Fruit fly (Drosophila melanogaster) whole organism, embryonic: ENCODE results near the gene CG4594.

ENCODE experiments used
- CG11695 ChIP-seq: fragments of 200-800 bp; sonication (Bioruptor generic); IDR thresholded peaks from 3 replicates; pipeline ENCODE4 v1.3.6; 2022; ENCODE audit warnings: missing biosample characterization, missing genetic modification characterization
- CG16813 ChIP-seq: fragments of 200-800 bp; sonication (Bioruptor generic); IDR thresholded peaks from 3 replicates; pipeline ENCODE4 v1.3.6; 2022; ENCODE audit warnings: missing biosample characterization, missing genetic modification characterization; ENCODE audit not compliant: partially characterized antibody
- CG17359 ChIP-seq: fragments of 200-800 bp; sonication (Bioruptor generic); optimal IDR thresholded peaks from 3 replicates; lab custom pipeline; 2018; ENCODE audit warnings: missing biosample characterization, mild to moderate bottlenecking, missing genetic modification characterization, moderate library complexity
- CG17612 ChIP-seq: fragments of 200-800 bp; sonication (Bioruptor generic); IDR thresholded peaks from 2 replicates; pipeline ENCODE4 v1.3.6; 2022; ENCODE audit warnings: missing biosample characterization, missing genetic modification characterization
- CG18476 ChIP-seq: fragments of 200-800 bp; sonication (Bioruptor generic); optimal IDR thresholded peaks from 2 replicates; lab custom pipeline; 2016; ENCODE audit warnings: missing biosample characterization, mild to moderate bottlenecking, missing genetic modification characterization
- CG18619 ChIP-seq: fragments of 200-800 bp; sonication (Bioruptor generic); optimal IDR thresholded peaks from 3 replicates; lab custom pipeline; 2017; ENCODE audit warnings: missing biosample characterization, mild to moderate bottlenecking, missing genetic modification characterization
- CG2129 ChIP-seq: fragments of 200-800 bp; sonication (Bioruptor generic); IDR thresholded peaks from 2 replicates; pipeline ENCODE4 v1.3.6; 2022; ENCODE audit warnings: missing biosample characterization, missing genetic modification characterization; ENCODE audit not compliant: partially characterized antibody
- CG2199 ChIP-seq: fragments of 200-800 bp; sonication (Bioruptor generic); IDR thresholded peaks from 3 replicates; pipeline ENCODE4 v1.3.6; 2022; ENCODE audit warnings: missing biosample characterization, missing genetic modification characterization
- CG2678 ChIP-seq: fragments of 200-800 bp; sonication (Bioruptor generic); optimal IDR thresholded peaks from 3 replicates; lab custom pipeline; 2019; ENCODE audit warnings: missing biosample characterization, mild to moderate bottlenecking, missing genetic modification characterization, moderate library complexity
- CG2889 ChIP-seq: fragments of 200-800 bp; sonication (Bioruptor generic); IDR thresholded peaks from 3 replicates; pipeline ENCODE4 v1.3.6; 2022; ENCODE audit warnings: missing biosample characterization, missing genetic modification characterization
- CG3065 ChIP-seq: fragments of 200-800 bp; sonication (Bioruptor generic); optimal IDR thresholded peaks from 2 replicates; lab custom pipeline; 2016; ENCODE audit warnings: missing biosample characterization, missing genetic modification characterization
- CG4730 ChIP-seq: fragments of 200-800 bp; sonication (Bioruptor generic); IDR thresholded peaks from 2 replicates; pipeline ENCODE4 v1.3.6; 2022; ENCODE audit warnings: missing biosample characterization, missing genetic modification characterization
- CG6689 ChIP-seq: fragments of 200-800 bp; sonication (Bioruptor generic); IDR thresholded peaks from 2 replicates; pipeline ENCODE4 v1.3.6; 2022; ENCODE audit warnings: missing biosample characterization, missing genetic modification characterization
- CG6813 ChIP-seq: fragments of 200-800 bp; sonication (Bioruptor generic); optimal IDR thresholded peaks from 2 replicates; lab custom pipeline; 2017; ENCODE audit warnings: missing biosample characterization, missing genetic modification characterization, mild to moderate bottlenecking, moderate library complexity, missing genetic modification reagents
- CG7839 ChIP-seq: fragments of 200-800 bp; sonication (Bioruptor generic); optimal IDR thresholded peaks from 3 replicates; lab custom pipeline; 2018; ENCODE audit warnings: missing biosample characterization, mild to moderate bottlenecking, missing genetic modification characterization, moderate library complexity
- CG7928 ChIP-seq: fragments of 200-800 bp; sonication (Bioruptor generic); optimal IDR thresholded peaks from 2 replicates; lab custom pipeline; 2017; ENCODE audit warnings: missing biosample characterization, mild to moderate bottlenecking, missing genetic modification characterization
- CG7963 ChIP-seq: fragments of 200-800 bp; sonication (Bioruptor generic); IDR thresholded peaks from 3 replicates; pipeline ENCODE4 v1.3.6; 2022; ENCODE audit warnings: missing biosample characterization, missing genetic modification characterization; ENCODE audit not compliant: partially characterized antibody
- CG7987 ChIP-seq: fragments of 200-800 bp; sonication (Bioruptor generic); optimal IDR thresholded peaks from 2 replicates; lab custom pipeline; 2018; ENCODE audit warnings: missing biosample characterization, mild to moderate bottlenecking, missing genetic modification characterization, moderate library complexity
- CG9817 ChIP-seq: fragments of 200-800 bp; sonication (Bioruptor generic); optimal IDR thresholded peaks from 2 replicates; lab custom pipeline; 2018; ENCODE audit warnings: missing biosample characterization, mild to moderate bottlenecking, missing genetic modification characterization, moderate library complexity
- CkIIα-i1 ChIP-seq: fragments of 200-800 bp; sonication (Bioruptor generic); IDR thresholded peaks from 2 replicates; pipeline ENCODE4 v1.3.6; 2022; ENCODE audit warnings: missing biosample characterization, missing genetic modification characterization
- D19A ChIP-seq: fragments of 200-800 bp; optimal IDR thresholded peaks from 3 replicates; lab custom pipeline; 2019; ENCODE audit warnings: missing biosample characterization, mild to moderate bottlenecking, missing genetic modification characterization, moderate library complexity
- D19B ChIP-seq: fragments of 200-800 bp; sonication (Bioruptor generic); optimal IDR thresholded peaks from 2 replicates; lab custom pipeline; 2017; ENCODE audit warnings: missing biosample characterization, mild to moderate bottlenecking, missing genetic modification characterization
- Dip2 ChIP-seq: fragments of 200-800 bp; sonication (Bioruptor generic); IDR thresholded peaks from 2 replicates; pipeline ENCODE4 v1.3.6; 2022; ENCODE audit warnings: missing biosample characterization, missing genetic modification characterization
- Doc2 ChIP-seq: fragments of 200-800 bp; sonication (Bioruptor generic); IDR thresholded peaks from 2 replicates; pipeline ENCODE4 v1.3.6; 2022; ENCODE audit warnings: missing biosample characterization, missing genetic modification characterization
- HLH54F ChIP-seq: fragments of 200-800 bp; sonication (Bioruptor generic); optimal IDR thresholded peaks from 3 replicates; lab custom pipeline; 2016; ENCODE audit warnings: missing biosample characterization, missing genetic modification characterization
- HmgD ChIP-seq: fragments of 200-800 bp; sonication (Bioruptor generic); optimal IDR thresholded peaks from 3 replicates; lab custom pipeline; 2016; ENCODE audit warnings: missing biosample characterization, missing genetic modification characterization
- MBD-R2 ChIP-seq: fragments of 200-800 bp; sonication (Bioruptor generic); IDR thresholded peaks from 2 replicates; pipeline ENCODE4 v1.3.6; 2022; ENCODE audit warnings: missing biosample characterization, missing genetic modification characterization
- Mad ChIP-seq: fragments of 200-800 bp; sonication (Bioruptor generic); optimal IDR thresholded peaks from 2 replicates; lab custom pipeline; 2016; ENCODE audit warnings: missing biosample characterization, missing genetic modification characterization
- Myb ChIP-seq: fragments of 200-800 bp; sonication (Bioruptor generic); optimal IDR thresholded peaks from 2 replicates; lab custom pipeline; 2016; ENCODE audit warnings: missing biosample characterization, missing genetic modification characterization
- NC2α ChIP-seq: fragments of 200-800 bp; sonication (Bioruptor generic); optimal IDR thresholded peaks from 2 replicates; lab custom pipeline; 2016; ENCODE audit warnings: missing biosample characterization, missing genetic modification characterization
- NfI ChIP-seq: fragments of 200-800 bp; sonication (Bioruptor generic); optimal IDR thresholded peaks from 3 replicates; lab custom pipeline; 2018; ENCODE audit warnings: missing biosample characterization, mild to moderate bottlenecking, missing genetic modification characterization, moderate library complexity
- ap ChIP-seq: fragments of 200-800 bp; sonication (Bioruptor generic); IDR thresholded peaks from 2 replicates; pipeline ENCODE4 v1.3.6; 2022; ENCODE audit warnings: missing biosample characterization, missing genetic modification characterization
- ash1 ChIP-seq: fragments of 200-800 bp; sonication (Bioruptor generic); optimal IDR thresholded peaks from 2 replicates; lab custom pipeline; 2018; ENCODE audit warnings: missing biosample characterization, mild to moderate bottlenecking, missing genetic modification characterization
- az2 ChIP-seq: fragments of 200-800 bp; sonication (Bioruptor generic); optimal IDR thresholded peaks from 3 replicates; lab custom pipeline; 2016; ENCODE audit warnings: missing biosample characterization, missing genetic modification characterization
- esg ChIP-seq: fragments of 200-800 bp; sonication (Bioruptor generic); conservative IDR thresholded peaks from 2 replicates; pipeline ENCODE4 v1.3.6; 2022; ENCODE audit warnings: missing biosample characterization, missing genetic modification characterization
- eyg ChIP-seq: fragments of 200-800 bp; sonication (Bioruptor generic); optimal IDR thresholded peaks from 3 replicates; lab custom pipeline; 2016; ENCODE audit warnings: missing biosample characterization, missing genetic modification characterization
- ftz-f1 ChIP-seq: fragments of 200-800 bp; sonication (Bioruptor generic); optimal IDR thresholded peaks from 2 replicates; lab custom pipeline; 2016; ENCODE audit warnings: missing biosample characterization, missing genetic modification characterization
- her ChIP-seq: fragments of 200-800 bp; sonication (Bioruptor generic); optimal IDR thresholded peaks from 2 replicates; lab custom pipeline; 2016; ENCODE audit warnings: missing biosample characterization, missing genetic modification characterization
- jigr1 ChIP-seq: fragments of 200-800 bp; sonication (Bioruptor generic); IDR thresholded peaks from 3 replicates; pipeline ENCODE4 v1.3.6; 2022; ENCODE audit warnings: missing biosample characterization, missing genetic modification characterization
- lmd ChIP-seq: fragments of 200-800 bp; sonication (Bioruptor generic); IDR thresholded peaks from 2 replicates; pipeline ENCODE4 v1.3.6; 2022; ENCODE audit warnings: missing biosample characterization, missing genetic modification characterization
- lola ChIP-seq, 3 experiments: fragments of >200 bp in 2 of 3; fragments of 200-800 bp in 1 of 3; sonication (Bioruptor generic) in 1 of 3; optimal IDR thresholded peaks; 2 replicates each; lab custom pipeline; 2017 to 2019; ENCODE audit warnings: missing biosample characterization in 3 of 3, missing genetic modification characterization in 3 of 3, mild to moderate bottlenecking in 1 of 3, moderate library complexity in 1 of 3
- lov ChIP-seq, 2 experiments: fragments of 200-800 bp in 1 of 2; fragments of >200 bp in 1 of 2; sonication (Bioruptor generic) in 1 of 2; IDR thresholded peaks in 1 of 2; optimal IDR thresholded peaks in 1 of 2; 2 replicates in 1 of 2; 3 replicates in 1 of 2; pipeline versions ENCODE4 v1.3.6 to Lab custom; 2017 to 2022; ENCODE audit warnings: missing biosample characterization in 1 of 2, missing genetic modification characterization in 1 of 2
- pros ChIP-seq: fragments of 200-800 bp; sonication (Bioruptor generic); optimal IDR thresholded peaks from 3 replicates; lab custom pipeline; 2019; ENCODE audit warnings: missing biosample characterization, mild to moderate bottlenecking, missing genetic modification characterization, moderate library complexity
- ro ChIP-seq: fragments of 200-800 bp; sonication (Bioruptor generic); IDR thresholded peaks from 2 replicates; pipeline ENCODE4 v1.3.6; 2022; ENCODE audit warnings: missing biosample characterization, missing genetic modification characterization
- scrt ChIP-seq: fragments of 200-800 bp; sonication (Bioruptor generic); optimal IDR thresholded peaks from 2 replicates; lab custom pipeline; 2018; ENCODE audit warnings: missing biosample characterization, mild to moderate bottlenecking, missing genetic modification characterization, moderate library complexity
- so ChIP-seq: fragments of 200-800 bp; sonication (Bioruptor generic); IDR thresholded peaks from 3 replicates; pipeline ENCODE4 v1.3.6; 2022; ENCODE audit warnings: missing biosample characterization, missing genetic modification characterization
- sob ChIP-seq: fragments of 200-800 bp; sonication (Bioruptor generic); IDR thresholded peaks from 2 replicates; pipeline ENCODE4 v1.3.6; 2022; ENCODE audit warnings: missing biosample characterization, missing genetic modification characterization
- stc ChIP-seq: fragments of 200-800 bp; sonication (Bioruptor generic); IDR thresholded peaks from 2 replicates; pipeline ENCODE4 v1.3.6; 2022; ENCODE audit warnings: missing biosample characterization, missing genetic modification characterization
- stwl ChIP-seq: fragments of 200-800 bp; sonication (Bioruptor generic); optimal IDR thresholded peaks from 3 replicates; lab custom pipeline; 2018; ENCODE audit warnings: missing biosample characterization, mild to moderate bottlenecking, missing genetic modification characterization, moderate library complexity
- unc-4 ChIP-seq: fragments of 200-800 bp; sonication (Bioruptor generic); IDR thresholded peaks from 2 replicates; pipeline ENCODE4 v1.3.6; 2022; ENCODE audit warnings: missing biosample characterization, missing genetic modification characterization; ENCODE audit not compliant: partially characterized antibody
- zf30C ChIP-seq: fragments of 200-800 bp; sonication (Bioruptor generic); optimal IDR thresholded peaks from 3 replicates; lab custom pipeline; 2018; ENCODE audit warnings: missing biosample characterization, mild to moderate bottlenecking, missing genetic modification characterization

CG4594 gene

dm6 chr2L:9943521-9943920, 23.6 kb downstream of the CG4594 start (continued):
- no peak for TF ChIP-seq CG6689 (GFP tag; lab: Robert Waterston, UW)
- no peak for TF ChIP-seq CG17612 (GFP tag; lab: Robert Waterston, UW)
- no peak for TF ChIP-seq CG2889 (GFP tag; lab: Robert Waterston, UW)
- TF ChIP-seq ftz-f1 (GFP tag; lab: Kevin White, UChicago): peak; percentile 39
- peak; percentile 18 for TF ChIP-seq her (GFP tag; lab: Kevin White, UChicago)
- TF ChIP-seq az2 (GFP tag; lab: Kevin White, UChicago): no peak
- no peak for TF ChIP-seq CG18476 (GFP tag; lab: Kevin White, UChicago)
- TF ChIP-seq D19A (tag; lab: Kevin White, UChicago): peak; percentile 96
- TF ChIP-seq NC2α (GFP tag; lab: Kevin White, UChicago): no peak
- TF ChIP-seq CG2199 (GFP tag; lab: Robert Waterston, UW): no peak
- no peak for TF ChIP-seq lmd (GFP tag; lab: Robert Waterston, UW)
- TF ChIP-seq CG6813 (GFP tag; lab: Kevin White, UChicago): peak; percentile 26
- TF ChIP-seq pros (GFP tag; lab: Kevin White, UChicago): no peak
- no peak for TF ChIP-seq stwl (tag; lab: Kevin White, UChicago)
- no peak for TF ChIP-seq CG16813 (GFP tag; lab: Robert Waterston, UW)
- TF ChIP-seq D19B (GFP tag; lab: Kevin White, UChicago): no peak
- TF ChIP-seq scrt (GFP tag; lab: Kevin White, UChicago): no peak
- TF ChIP-seq jigr1 (GFP tag; lab: Robert Waterston, UW): no peak
- no peak for TF ChIP-seq CkIIα-i1 (GFP tag; lab: Robert Waterston, UW)
- TF ChIP-seq sob (GFP tag; lab: Robert Waterston, UW): 0 out of 2 replicates have a peak, but pooled peaks have one; percentile 16
- no peak for TF ChIP-seq unc-4 (GFP tag; lab: Robert Waterston, UW)
- no peak for TF ChIP-seq Dip2 (GFP tag; lab: Robert Waterston, UW)
- no peak for TF ChIP-seq HLH54F (GFP tag; lab: Kevin White, UChicago)
- no peak for TF ChIP-seq CG7987 (GFP tag; lab: Kevin White, UChicago)
- no peak for TF ChIP-seq zf30C
- no peak for TF ChIP-seq CG3065 (GFP tag; lab: Kevin White, UChicago)
- TF ChIP-seq lov (optimal IDR thresholded peaks at IDR 0.05; lab: Kevin White, UChicago): no peak
- no peak for TF ChIP-seq lov (GFP tag; IDR thresholded peaks at IDR 0.05; lab: Robert Waterston, UW)
- no peak for TF ChIP-seq CG18619
- TF ChIP-seq CG2678 (tag; lab: Kevin White, UChicago): peak; percentile 42
- no peak for TF ChIP-seq CG4730 (GFP tag; lab: Robert Waterston, UW)
- no peak for TF ChIP-seq eyg (GFP tag; lab: Kevin White, UChicago)
- TF ChIP-seq ap (GFP tag; lab: Robert Waterston, UW): no peak
- no peak for TF ChIP-seq CG17359 (tag; lab: Kevin White, UChicago)
- no peak for TF ChIP-seq HmgD (GFP tag; lab: Kevin White, UChicago)
- TF ChIP-seq CG7839 (tag; lab: Kevin White, UChicago): peak; percentile 14
- no peak for TF ChIP-seq CG2129
- no peak for TF ChIP-seq MBD-R2 (GFP tag; lab: Robert Waterston, UW)
- no peak for TF ChIP-seq so
- no peak for TF ChIP-seq CG11695
- no peak for TF ChIP-seq ro (GFP tag; lab: Robert Waterston, UW)
- no peak for TF ChIP-seq ash1 (GFP tag; lab: Kevin White, UChicago)
- TF ChIP-seq stc (GFP tag; lab: Robert Waterston, UW): no peak
- no peak for TF ChIP-seq Mad (GFP tag; lab: Kevin White, UChicago)
- no peak for TF ChIP-seq Myb (GFP tag; lab: Kevin White, UChicago)
- TF ChIP-seq esg (GFP tag; lab: Robert Waterston, UW): no peak
- TF ChIP-seq NfI (GFP tag; lab: Kevin White, UChicago): peak; percentile 23
- no peak for TF ChIP-seq Doc2 (GFP tag; lab: Robert Waterston, UW)
- TF ChIP-seq lola (GFP tag; optimal IDR thresholded peaks at IDR 0.05; lab: Kevin White, UChicago): no peak
- TF ChIP-seq CG7963 (GFP tag; lab: Robert Waterston, UW): no peak
- no peak for TF ChIP-seq CG9817 (tag; lab: Kevin White, UChicago)
- no peak for TF ChIP-seq CG7928 (GFP tag; lab: Kevin White, UChicago)
